Fruit fly (Drosophila melanogaster): ENCODE results near the gene CG32647.

CG32647 gene

dm6 chrX:12750582-12750927 lies 34.2 kb downstream of the CG32647 start:
- no peak for TF ChIP-seq dsf (GFP tag; optimal IDR thresholded peaks at IDR 0.05; ENCODE audit: borderline replicate concordance)
- TF ChIP-seq Rel (GFP tag; optimal IDR thresholded peaks at IDR 0.05): no peak
- TF ChIP-seq Rel (tag; optimal IDR thresholded peaks at IDR 0.05): no peak
- no peak for TF ChIP-seq woc (GFP tag; optimal IDR thresholded peaks at IDR 0.05)
- peak; percentile 22 for TF ChIP-seq Dif (GFP tag; optimal IDR thresholded peaks at IDR 0.05; ENCODE audit: partially characterized antibody)
- TF ChIP-seq br (GFP tag; optimal IDR thresholded peaks at IDR 0.05): no peak
- peak in 1 of 2 experiments; percentile 36 for TF ChIP-seq dl (GFP tag; optimal IDR thresholded peaks at IDR 0.05; ENCODE audit: insufficient read depth in 1 of 2, partially characterized antibody in 2 of 2)
- TF ChIP-seq CrebA (GFP tag; optimal IDR thresholded peaks at IDR 0.05; ENCODE audit: borderline replicate concordance): peak; percentile 64
- no peak for TF ChIP-seq HLH106 (tag; optimal IDR thresholded peaks at IDR 0.05)
- no peak for TF ChIP-seq CG32264 (GFP tag; optimal IDR thresholded peaks at IDR 0.05)
- TF ChIP-seq jim (GFP tag; optimal IDR thresholded peaks at IDR 0.05): peak; percentile 7
- peak; percentile 2 for TF ChIP-seq Vsx2 (GFP tag; optimal IDR thresholded peaks at IDR 0.05; ENCODE audit: partially characterized antibody)

- TF ChIP-seq psq (GFP tag; optimal IDR thresholded peaks at IDR 0.05): peak; percentile 56
- no peak for TF ChIP-seq Mio (GFP tag; optimal IDR thresholded peaks at IDR 0.05)
Observed at dm6 chrX:12749891-12750581, 34.7 kb downstream of the CG32647 start.

- TF ChIP-seq Dfd (GFP tag; optimal IDR thresholded peaks at IDR 0.05): peak; percentile 18
- TF ChIP-seq CrebA (GFP tag; optimal IDR thresholded peaks at IDR 0.05; ENCODE audit: borderline replicate concordance): no peak
- no peak for TF ChIP-seq Hnf4 (GFP tag; optimal IDR thresholded peaks at IDR 0.05)
- no peak for TF ChIP-seq GATAd (GFP tag; optimal IDR thresholded peaks at IDR 0.05)
- no peak for TF ChIP-seq foxo (GFP tag; optimal IDR thresholded peaks at IDR 0.05)
- TF ChIP-seq CG32264 (GFP tag; optimal IDR thresholded peaks at IDR 0.05): no peak
Observed at dm6 chrX:12748967-12749366, 35.8 kb downstream of the CG32647 start.

dm6 chrX:12747746-12748710 lies 36.7 kb downstream of the CG32647 start:
- TF ChIP-seq lola (GFP tag; optimal IDR thresholded peaks at IDR 0.05) (no peak), fru (GFP tag; optimal IDR thresholded peaks at IDR 0.05) (peak; percentile 8), brk (GFP tag; optimal IDR thresholded peaks at IDR 0.05) (no peak), Hr78 (GFP tag; optimal IDR thresholded peaks at IDR 0.05) (no peak), OdsH (GFP tag; optimal IDR thresholded peaks at IDR 0.05) (no peak), HLH106 (tag; optimal IDR thresholded peaks at IDR 0.05) (peak; percentile 39), Hnf4 (GFP tag; optimal IDR thresholded peaks at IDR 0.05) (no peak), Dif (GFP tag; optimal IDR thresholded peaks at IDR 0.05; ENCODE audit: partially characterized antibody) (peak; percentile 58), foxo (GFP tag; optimal IDR thresholded peaks at IDR 0.05) (peak in 1 of 2 experiments; percentile 32), woc (GFP tag; optimal IDR thresholded peaks at IDR 0.05) (no peak), dmrt93B (GFP tag; optimal IDR thresholded peaks at IDR 0.05) (peak; percentile 18), Abd-B (GFP tag; optimal IDR thresholded peaks at IDR 0.05) (no peak), ey (GFP tag; optimal IDR thresholded peaks at IDR 0.05) (no peak), Vsx2 (GFP tag; optimal IDR thresholded peaks at IDR 0.05; ENCODE audit: partially characterized antibody) (no peak), sv (GFP tag; optimal IDR thresholded peaks at IDR 0.05) (no peak), psq (GFP tag; optimal IDR thresholded peaks at IDR 0.05) (peak; percentile 99), CG9705 (GFP tag; optimal IDR thresholded peaks at IDR 0.05) (no peak), Sp1 (GFP tag; optimal IDR thresholded peaks at IDR 0.05) (peak; percentile 34), jim (GFP tag; optimal IDR thresholded peaks at IDR 0.05) (no peak), dsf (GFP tag; optimal IDR thresholded peaks at IDR 0.05; ENCODE audit: borderline replicate concordance) (no peak), Jra (GFP tag; optimal IDR thresholded peaks at IDR 0.05) (no peak), pan (optimal IDR thresholded peaks at IDR 0.05) (no peak), N (GFP tag; optimal IDR thresholded peaks at IDR 0.05) (no peak), Rel (GFP tag; optimal IDR thresholded peaks at IDR 0.05) (no peak), Rel (tag; optimal IDR thresholded peaks at IDR 0.05) (no peak), Myc (optimal IDR thresholded peaks at IDR 0.05) (no peak), CG32264 (GFP tag; optimal IDR thresholded peaks at IDR 0.05) (no peak), br (GFP tag; optimal IDR thresholded peaks at IDR 0.05) (no peak), Mio (GFP tag; optimal IDR thresholded peaks at IDR 0.05) (no peak), Hr83 (GFP tag; optimal IDR thresholded peaks at IDR 0.05; ENCODE audit: poor library complexity, severe bottlenecking) (no peak), h (GFP tag; optimal IDR thresholded peaks at IDR 0.05) (no peak), GATAd (GFP tag; optimal IDR thresholded peaks at IDR 0.05) (no peak), CrebA (GFP tag; optimal IDR thresholded peaks at IDR 0.05; ENCODE audit: borderline replicate concordance) (no peak), tai (GFP tag; optimal IDR thresholded peaks at IDR 0.05) (no peak), dl (GFP tag; optimal IDR thresholded peaks at IDR 0.05; ENCODE audit: insufficient read depth in 1 of 2, partially characterized antibody in 2 of 2) (no peak), Dfd (GFP tag; optimal IDR thresholded peaks at IDR 0.05) (no peak), usp (GFP tag; optimal IDR thresholded peaks at IDR 0.05) (no peak), rgr (GFP tag; optimal IDR thresholded peaks at IDR 0.05) (peak; percentile 8)
